Worm (Caenorhabditis elegans): ENCODE measurements around the gene gcy-29.

The gcy-29 gene

ce11 chrII:14580549-14580948, 32.0 kb upstream of the gcy-29 start, which contains the start of the genes nspb-8 and nspb-9:
Gene nspb-8, minus strand, starts transcription at chrII:14580649.
Gene nspb-9, plus strand, starts transcription at chrII:14580859.
- no peak for TF ChIP-seq C08G9.2 (tag; optimal IDR thresholded peaks at IDR 0.05)
- TF ChIP-seq dve-1 (tag; optimal IDR thresholded peaks at IDR 0.05) = no peak

- no peak for TF ChIP-seq ceh-48 (tag; optimal IDR thresholded peaks at IDR 0.05)
- TF ChIP-seq elt-2 (tag; optimal IDR thresholded peaks at IDR 0.05) = no peak
- TF ChIP-seq lin-11 (tag; optimal IDR thresholded peaks at IDR 0.05) = no peak
- no peak for TF ChIP-seq hlh-30 (tag; optimal IDR thresholded peaks at IDR 0.05; ENCODE audit: insufficient read depth)
These were observed 30.1 kb upstream of the gcy-29 start, which contains the start of gene C01G12.9 for ce11 chrII:14578716-14579115. Gene C01G12.9, plus strand, starts transcription at chrII:14579016.

ce11 chrII:14578013-14578412, 29.4 kb upstream of the gcy-29 start, which contains the start of gene nspb-7:
Gene nspb-7, plus strand, starts transcription at chrII:14578313.
- TF ChIP-seq pha-2 (tag; optimal IDR thresholded peaks at IDR 0.05) (no peak), Y22D7AL.16 (tag; optimal IDR thresholded peaks at IDR 0.05) (no peak), elt-4 (tag; optimal IDR thresholded peaks at IDR 0.05) (no peak), ceh-6 (GFP tag; optimal IDR thresholded peaks at IDR 0.05) (no peak), lim-6 (tag; optimal IDR thresholded peaks at IDR 0.05) (no peak), unc-42 (tag; optimal IDR thresholded peaks at IDR 0.05) (no peak), hlh-30 (tag; optimal IDR thresholded peaks at IDR 0.05; ENCODE audit: insufficient read depth) (no peak), mec-3 (tag; optimal IDR thresholded peaks at IDR 0.05; ENCODE audit: borderline replicate concordance) (no peak), nhr-232 (tag; optimal IDR thresholded peaks at IDR 0.05) (no peak), sdc-2 (tag; optimal IDR thresholded peaks at IDR 0.05) (no peak), T23F11.4 (GFP tag; optimal IDR thresholded peaks at IDR 0.05) (no peak), ahr-1 (tag; optimal IDR thresholded peaks at IDR 0.05) (no peak), ceh-45 (GFP tag; IDR thresholded peaks at IDR 0.05) (no peak), unc-86 (tag; optimal IDR thresholded peaks at IDR 0.05) (no peak), hlh-15 (tag; optimal IDR thresholded peaks at IDR 0.05) (no peak)

DNA sequence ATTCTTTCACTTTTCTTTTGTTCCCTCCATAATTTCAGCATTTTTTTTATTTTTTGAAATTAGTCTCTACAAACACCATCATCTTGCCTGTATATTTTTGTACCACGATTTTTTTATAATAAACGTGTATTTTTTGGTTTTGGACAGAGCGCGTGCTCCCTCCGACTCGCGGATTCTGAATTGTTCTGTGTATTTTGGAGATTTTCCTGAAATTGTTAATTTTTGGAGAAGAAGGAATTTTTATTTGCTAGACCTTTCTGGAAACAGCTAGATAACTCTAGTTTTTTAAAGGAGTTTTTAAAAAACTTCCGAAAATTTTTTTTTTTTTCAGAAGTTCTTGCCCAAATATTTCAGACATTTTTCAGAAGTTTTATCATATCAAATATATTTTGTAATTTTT, 27.8 kb upstream of the gcy-29 start, which contains the start of gene C01G12.13:
C01G12.13 (plus strand) TSS at position 301 of the 400 bp plus-strand sequence.
- TF ChIP-seq nfya-1 (tag; optimal IDR thresholded peaks at IDR 0.05) (no peak), pag-3 (tag; optimal IDR thresholded peaks at IDR 0.05; ENCODE audit: borderline replicate concordance) (no peak), fkh-10 (GFP tag; optimal IDR thresholded peaks at IDR 0.05) (no peak), pha-4 (tag; optimal IDR thresholded peaks at IDR 0.05) (no peak), fax-1 (tag; optimal IDR thresholded peaks at IDR 0.05) (no peak), ceh-18 (tag; optimal IDR thresholded peaks at IDR 0.05) (no peak), dve-1 (tag; optimal IDR thresholded peaks at IDR 0.05) (no peak), ceh-30 (tag; optimal IDR thresholded peaks at IDR 0.05) (no peak), ceh-2 (tag; optimal IDR thresholded peaks at IDR 0.05) (no peak)

DNA sequence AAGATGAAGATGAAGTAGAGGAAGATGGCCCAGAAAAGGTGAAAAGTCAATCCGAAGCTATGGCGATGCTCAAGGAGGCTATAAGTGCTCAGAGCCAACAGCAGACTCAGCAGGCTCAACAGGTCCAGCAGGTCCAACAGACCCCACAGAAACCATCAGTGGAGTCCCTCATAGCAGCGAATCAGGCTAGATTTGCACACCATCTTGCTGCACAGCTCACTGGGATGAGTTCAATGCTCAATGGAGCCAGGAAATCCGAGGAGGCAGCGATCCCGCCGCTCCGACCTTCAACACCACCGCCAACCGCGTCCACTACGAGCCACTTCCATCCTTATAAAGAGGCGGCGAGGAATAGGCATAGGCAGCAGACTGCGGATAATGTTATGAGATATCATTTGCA, 26.2 kb upstream of the gcy-29 start:
- TF ChIP-seq syd-9 (tag; optimal IDR thresholded peaks at IDR 0.05) = no peak
- no peak for TF ChIP-seq elt-4 (tag; optimal IDR thresholded peaks at IDR 0.05)
- no peak for TF ChIP-seq T23F11.4 (GFP tag; optimal IDR thresholded peaks at IDR 0.05)
- TF ChIP-seq ceh-34 (tag; optimal IDR thresholded peaks at IDR 0.05) = no peak
- TF ChIP-seq sox-4 (tag; optimal IDR thresholded peaks at IDR 0.05) = no peak
- TF ChIP-seq hlh-30 (tag; optimal IDR thresholded peaks at IDR 0.05; ENCODE audit: insufficient read depth) = no peak
- no peak for TF ChIP-seq sox-2 (GFP tag; IDR thresholded peaks at IDR 0.05)
- TF ChIP-seq unc-42 (tag; optimal IDR thresholded peaks at IDR 0.05) = no peak
- TF ChIP-seq fkh-10 (GFP tag; optimal IDR thresholded peaks at IDR 0.05) = no peak
- no peak for TF ChIP-seq mec-3 (tag; optimal IDR thresholded peaks at IDR 0.05; ENCODE audit: borderline replicate concordance)
- TF ChIP-seq unc-55 (GFP tag; optimal IDR thresholded peaks at IDR 0.05) = no peak
- TF ChIP-seq pros-1 (tag; optimal IDR thresholded peaks at IDR 0.05) = no peak
- TF ChIP-seq fax-1 (tag; optimal IDR thresholded peaks at IDR 0.05) = no peak
- no peak for TF ChIP-seq ceh-48 (tag; optimal IDR thresholded peaks at IDR 0.05)
